Worm (Caenorhabditis elegans) whole organism, L2 larva: ENCODE results near the gene kel-3.

Experiments used
- C34F6.9 ChIP-seq: fragments of 150-350 bp; optimal IDR thresholded peaks from 2 replicates; lab custom pipeline; 2014; ENCODE audit warnings: missing biosample characterization, missing genetic modification characterization
- R02D3.7 ChIP-seq: fragments of 150-350 bp; optimal IDR thresholded peaks from 2 replicates; lab custom pipeline; 2014; ENCODE audit warnings: missing biosample characterization, missing genetic modification characterization
- ceh-16 ChIP-seq: fragments of 150-350 bp; optimal IDR thresholded peaks from 2 replicates; lab custom pipeline; 2014; ENCODE audit warnings: missing biosample characterization, missing genetic modification characterization
- lin-39 ChIP-seq: fragments of 150-350 bp; optimal IDR thresholded peaks from 2 replicates; lab custom pipeline; 2014; ENCODE audit warnings: missing biosample characterization, missing genetic modification reagents, missing genetic modification characterization
- mab-5 ChIP-seq: fragments of 150-350 bp; optimal IDR thresholded peaks from 2 replicates; lab custom pipeline; 2014; ENCODE audit warnings: missing biosample characterization, missing genetic modification characterization
- mbf-1 ChIP-seq: sonication (generic microtip); optimal IDR thresholded peaks from 2 replicates; lab custom pipeline; 2017; ENCODE audit warnings: missing biosample characterization, missing genetic modification characterization
- nhr-12 ChIP-seq: fragments of 150-350 bp; optimal IDR thresholded peaks from 2 replicates; lab custom pipeline; 2014; ENCODE audit warnings: missing biosample characterization, missing genetic modification characterization
- snpc-4 ChIP-seq: fragments of 150-350 bp; optimal IDR thresholded peaks from 2 replicates; lab custom pipeline; 2014; ENCODE audit warnings: missing biosample characterization, missing genetic modification characterization
- unc-39 ChIP-seq: fragments of 150-350 bp; optimal IDR thresholded peaks from 2 replicates; lab custom pipeline; 2014; ENCODE audit warnings: missing biosample characterization, missing genetic modification characterization
- ztf-11 ChIP-seq: sonication (generic microtip); optimal IDR thresholded peaks from 2 replicates; lab custom pipeline; 2017; ENCODE audit warnings: missing biosample characterization, missing genetic modification characterization

ce11 chrIII:13439415-13439814, 25.2 kb upstream of the kel-3 start, which contains the start of gene ciao-2B:
- TF ChIP-seq R02D3.7 (tag; lab: Kevin White, UChicago): no peak
- no peak for TF ChIP-seq ztf-11
- TF ChIP-seq mab-5 (tag; lab: Kevin White, UChicago): no peak
- no peak for TF ChIP-seq unc-39 (tag; lab: Kevin White, UChicago)
- TF ChIP-seq snpc-4 (tag; lab: Kevin White, UChicago): no peak
- peak; percentile 54 for TF ChIP-seq C34F6.9 (tag; lab: Kevin White, UChicago)
- no peak for TF ChIP-seq ceh-16 (tag; lab: Kevin White, UChicago)
- no peak for TF ChIP-seq mbf-1 (tag; lab: Kevin White, UChicago)
- TF ChIP-seq nhr-12 (tag; lab: Kevin White, UChicago): no peak
- TF ChIP-seq lin-39 (tag; lab: Kevin White, UChicago): no peak
